Worm (Caenorhabditis elegans) whole organism, late embryonic: ENCODE data around the gene Y48G9A.11.

Experiments used
- K09A11.1 ChIP-seq: sonication (generic microtip); optimal IDR thresholded peaks from 2 replicates; lab custom pipeline; 2017; ENCODE audit warnings: antibody characterized with exemption, mild to moderate bottlenecking, missing genetic modification characterization, missing compliant biosample characterization; ENCODE audit not compliant: insufficient read depth
- T23F11.4 ChIP-seq: fragments of 200-800 bp; sonication (Bioruptor generic); optimal IDR thresholded peaks from 2 replicates; lab custom pipeline; 2018; ENCODE audit warnings: mild to moderate bottlenecking, missing genetic modification characterization, missing compliant biosample characterization
- ahr-1 ChIP-seq: sonication (generic microtip); optimal IDR thresholded peaks from 2 replicates; lab custom pipeline; 2016; ENCODE audit warnings: missing genetic modification characterization, missing compliant biosample characterization
- ceh-18 ChIP-seq: sonication (generic microtip); optimal IDR thresholded peaks from 2 replicates; lab custom pipeline; 2016; ENCODE audit warnings: missing genetic modification characterization, missing compliant biosample characterization
- ceh-2 ChIP-seq: sonication (generic microtip); optimal IDR thresholded peaks from 2 replicates; lab custom pipeline; 2016; ENCODE audit warnings: missing genotype, missing genetic modification characterization, missing compliant biosample characterization
- ceh-30 ChIP-seq: fragments of 150-350 bp; optimal IDR thresholded peaks from 2 replicates; lab custom pipeline; 2014; ENCODE audit warnings: missing biosample characterization, missing genetic modification characterization
- ceh-31 ChIP-seq: sonication (generic microtip); optimal IDR thresholded peaks from 2 replicates; lab custom pipeline; 2016; ENCODE audit warnings: missing genetic modification characterization, missing compliant biosample characterization
- ceh-45 ChIP-seq: fragments of 200-800 bp; sonication (Bioruptor generic); IDR thresholded peaks from 2 replicates; pipeline ENCODE4 v1.3.6; 2022; ENCODE audit warnings: missing genetic modification reagents, missing genetic modification characterization, missing compliant biosample characterization
- che-1 ChIP-seq: sonication (generic microtip); optimal IDR thresholded peaks from 2 replicates; lab custom pipeline; 2016; ENCODE audit warnings: mild to moderate bottlenecking, missing genetic modification characterization, missing compliant biosample characterization
- dmd-4 ChIP-seq: sonication (generic microtip); optimal IDR thresholded peaks from 2 replicates; lab custom pipeline; 2016; ENCODE audit warnings: borderline replicate concordance, missing genetic modification characterization, missing compliant biosample characterization
- dve-1 ChIP-seq: sonication (generic microtip); optimal IDR thresholded peaks from 2 replicates; lab custom pipeline; 2017; ENCODE audit warnings: antibody characterized with exemption, mild to moderate bottlenecking, missing genetic modification characterization, missing compliant biosample characterization
- fkh-6 ChIP-seq: sonication (generic microtip); optimal IDR thresholded peaks from 2 replicates; lab custom pipeline; 2016; ENCODE audit warnings: missing genetic modification characterization, missing compliant biosample characterization
- gmeb-2 ChIP-seq: sonication (generic microtip); optimal IDR thresholded peaks from 2 replicates; lab custom pipeline; 2016; ENCODE audit warnings: missing genetic modification characterization, inconsistent platforms, missing compliant biosample characterization
- hlh-13 ChIP-seq: fragments of 200-800 bp; sonication (Bioruptor generic); optimal IDR thresholded peaks from 2 replicates; lab custom pipeline; 2018; ENCODE audit warnings: mild to moderate bottlenecking, missing genetic modification characterization, missing compliant biosample characterization
- hlh-6 ChIP-seq: sonication (generic microtip); optimal IDR thresholded peaks from 2 replicates; lab custom pipeline; 2016; ENCODE audit warnings: missing genotype, missing genetic modification characterization, missing compliant biosample characterization
- nfya-1 ChIP-seq: sonication (generic microtip); optimal IDR thresholded peaks from 2 replicates; lab custom pipeline; 2017; ENCODE audit warnings: missing genetic modification characterization, mild to moderate bottlenecking, missing compliant biosample characterization, antibody characterized with exemption, moderate library complexity
- npax-4 ChIP-seq: sonication (generic microtip); optimal IDR thresholded peaks from 2 replicates; lab custom pipeline; 2016; ENCODE audit warnings: missing genetic modification characterization, missing compliant biosample characterization
- pag-3 ChIP-seq: sonication (generic microtip); optimal IDR thresholded peaks from 2 replicates; lab custom pipeline; 2016; ENCODE audit warnings: missing compliant biosample characterization, missing genetic modification characterization, borderline replicate concordance
- pat-9 ChIP-seq: fragments of 200-800 bp; sonication (Bioruptor generic); optimal IDR thresholded peaks from 2 replicates; lab custom pipeline; 2018; ENCODE audit warnings: mild to moderate bottlenecking, missing genetic modification characterization, moderate library complexity, missing compliant biosample characterization
- pax-1 ChIP-seq: fragments of 150-350 bp; optimal IDR thresholded peaks from 2 replicates; lab custom pipeline; 2014; ENCODE audit warnings: missing biosample characterization, missing genetic modification characterization
- pha-2 ChIP-seq: sonication (generic microtip); optimal IDR thresholded peaks from 2 replicates; lab custom pipeline; 2017; ENCODE audit warnings: mild to moderate bottlenecking, missing genetic modification characterization, missing compliant biosample characterization
- pha-4 ChIP-seq: fragments of 150-350 bp; optimal IDR thresholded peaks from 2 replicates; lab custom pipeline; 2018; ENCODE audit warnings: missing biosample characterization, missing genetic modification reagents, missing genetic modification characterization
- pros-1 ChIP-seq: fragments of 150-350 bp; optimal IDR thresholded peaks from 2 replicates; lab custom pipeline; 2014; ENCODE audit warnings: missing biosample characterization, missing genetic modification reagents, missing genetic modification characterization
- ref-2 ChIP-seq: sonication (generic microtip); optimal IDR thresholded peaks from 2 replicates; lab custom pipeline; 2016; ENCODE audit warnings: missing genetic modification characterization, missing compliant biosample characterization
- rnt-1 ChIP-seq: sonication (generic microtip); optimal IDR thresholded peaks from 2 replicates; lab custom pipeline; 2016; ENCODE audit warnings: missing genetic modification characterization, missing compliant biosample characterization
- syd-9 ChIP-seq: sonication (generic microtip); optimal IDR thresholded peaks from 2 replicates; lab custom pipeline; 2016; ENCODE audit warnings: mild to moderate bottlenecking, missing genetic modification characterization, moderate library complexity, missing compliant biosample characterization
- tbx-2 ChIP-seq: sonication (generic microtip); optimal IDR thresholded peaks from 2 replicates; lab custom pipeline; 2016; ENCODE audit warnings: missing genetic modification characterization, missing compliant biosample characterization
- tbx-7 ChIP-seq: sonication (generic microtip); optimal IDR thresholded peaks from 2 replicates; lab custom pipeline; 2016; ENCODE audit warnings: missing genotype, missing genetic modification characterization, missing compliant biosample characterization
- ttx-3 ChIP-seq: sonication (generic microtip); optimal IDR thresholded peaks from 2 replicates; lab custom pipeline; 2016; ENCODE audit warnings: missing genetic modification reagents, missing genetic modification characterization, missing compliant biosample characterization
- unc-42 ChIP-seq: sonication (generic microtip); optimal IDR thresholded peaks from 2 replicates; lab custom pipeline; 2016; ENCODE audit warnings: missing genotype, missing genetic modification characterization, missing compliant biosample characterization
- unc-86 ChIP-seq: sonication (generic microtip); optimal IDR thresholded peaks from 2 replicates; lab custom pipeline; 2016; ENCODE audit warnings: missing genetic modification characterization, missing compliant biosample characterization
- zip-5 ChIP-seq: sonication (generic microtip); optimal IDR thresholded peaks from 2 replicates; lab custom pipeline; 2016; ENCODE audit warnings: missing genetic modification characterization, missing compliant biosample characterization
- ztf-16 ChIP-seq: sonication (generic microtip); optimal IDR thresholded peaks from 2 replicates; lab custom pipeline; 2017; ENCODE audit warnings: missing genetic modification characterization, missing compliant biosample characterization

Gene Y48G9A.11

ce11 chrIII:2116797-2117196 lies at the start of gene Y48G9A.11:
Gene Y48G9A.11, minus strand, starts transcription at chrIII:2116897.
- TF ChIP-seq tbx-7 (tag; lab: Kevin White, UChicago) (no peak), ceh-45 (GFP tag; lab: Robert Waterston, UW) (no peak), ahr-1 (tag; lab: Kevin White, UChicago) (no peak), ref-2 (tag; lab: Kevin White, UChicago) (no peak), unc-42 (tag; lab: Kevin White, UChicago) (no peak), pros-1 (tag; lab: Kevin White, UChicago) (no peak), pha-4 (tag; lab: Kevin White, UChicago) (no peak), K09A11.1 (tag; lab: Kevin White, UChicago) (no peak), syd-9 (no peak)

ce11 chrIII:2159152-2159551 lies 42.5 kb upstream of the Y48G9A.11 start:
- TF ChIP-seq tbx-2 (tag; lab: Kevin White, UChicago), result peak; percentile 2
- no peak for TF ChIP-seq T23F11.4 (GFP tag; lab: Kevin White, UChicago)

- peak; percentile 30 for TF ChIP-seq nfya-1 (tag; lab: Kevin White, UChicago)
- TF ChIP-seq unc-42 (tag; lab: Kevin White, UChicago), result peak; percentile 72
- TF ChIP-seq ceh-31 (tag; lab: Kevin White, UChicago), result peak; percentile 6
- TF ChIP-seq ztf-16 (tag; lab: Kevin White, UChicago), result no peak
- TF ChIP-seq tbx-2 (tag; lab: Kevin White, UChicago), result peak; percentile 69
- TF ChIP-seq dmd-4 (tag; lab: Kevin White, UChicago), result no peak
- TF ChIP-seq, all 69 proteins: peak for 4
Measured at ce11 chrIII:2151480-2151995, 34.8 kb upstream of the Y48G9A.11 start, which contains the start of gene gcn-1. Gene gcn-1, plus strand, starts transcription at chrIII:2151945.

ce11 chrIII:2150555-2150954 lies 33.9 kb upstream of the Y48G9A.11 start:
- TF ChIP-seq pha-4 (tag; lab: Kevin White, UChicago) (no peak), unc-42 (tag; lab: Kevin White, UChicago) (no peak), dve-1 (no peak), che-1 (tag; lab: Kevin White, UChicago) (no peak), ztf-16 (tag; lab: Kevin White, UChicago) (no peak), ref-2 (tag; lab: Kevin White, UChicago) (no peak)

- TF ChIP-seq npax-4 (tag; lab: Kevin White, UChicago) (no peak), pag-3 (no peak), ceh-18 (tag; lab: Kevin White, UChicago) (no peak), zip-5 (no peak), tbx-7 (tag; lab: Kevin White, UChicago) (no peak), unc-86 (no peak), hlh-6 (no peak), pha-2 (tag; lab: Kevin White, UChicago) (no peak), K09A11.1 (tag; lab: Kevin White, UChicago) (no peak), ceh-31 (tag; lab: Kevin White, UChicago) (no peak), hlh-13 (GFP tag; lab: Kevin White, UChicago) (no peak), rnt-1 (tag; lab: Kevin White, UChicago) (no peak), gmeb-2 (tag; lab: Kevin White, UChicago) (no peak), ttx-3 (no peak), fkh-6 (tag; lab: Kevin White, UChicago) (no peak), pat-9 (no peak), ceh-2 (tag; lab: Kevin White, UChicago) (no peak), pax-1 (tag; lab: Kevin White, UChicago) (no peak), ceh-30 (tag; lab: Kevin White, UChicago) (no peak)
Measured at ce11 chrIII:2137490-2137889, 20.8 kb upstream of the Y48G9A.11 start.
